Worm (Caenorhabditis elegans) whole organism, mixed stage, embryonic: ENCODE measurements around the gene clec-57.

Experiments
- ces-1 ChIP-seq: fragments of 150-350 bp; optimal IDR thresholded peaks from 2 replicates; lab custom pipeline; 2014; ENCODE audit warnings: missing biosample characterization, missing genetic modification reagents, missing genetic modification characterization
- lin-13 ChIP-seq: fragments of 150-350 bp; optimal IDR thresholded peaks from 2 replicates; lab custom pipeline; 2014; ENCODE audit warnings: missing biosample characterization, missing genetic modification characterization
- mls-2 ChIP-seq: sonication (generic microtip); optimal IDR thresholded peaks from 2 replicates; lab custom pipeline; 2016; ENCODE audit warnings: mild to moderate bottlenecking, missing genetic modification characterization, moderate library complexity, missing compliant biosample characterization
- nhr-237 ChIP-seq: fragments of 150-350 bp; optimal IDR thresholded peaks from 2 replicates; lab custom pipeline; 2014; ENCODE audit warnings: missing biosample characterization, missing genetic modification characterization
- pha-4 ChIP-seq: fragments of 150-350 bp; optimal IDR thresholded peaks from 2 replicates; lab custom pipeline; 2018; ENCODE audit warnings: missing biosample characterization, missing genetic modification reagents, missing genetic modification characterization
- snpc-4 ChIP-seq: fragments of 150-350 bp; optimal IDR thresholded peaks from 2 replicates; lab custom pipeline; 2014; ENCODE audit warnings: missing biosample characterization, missing genetic modification characterization

DNA sequence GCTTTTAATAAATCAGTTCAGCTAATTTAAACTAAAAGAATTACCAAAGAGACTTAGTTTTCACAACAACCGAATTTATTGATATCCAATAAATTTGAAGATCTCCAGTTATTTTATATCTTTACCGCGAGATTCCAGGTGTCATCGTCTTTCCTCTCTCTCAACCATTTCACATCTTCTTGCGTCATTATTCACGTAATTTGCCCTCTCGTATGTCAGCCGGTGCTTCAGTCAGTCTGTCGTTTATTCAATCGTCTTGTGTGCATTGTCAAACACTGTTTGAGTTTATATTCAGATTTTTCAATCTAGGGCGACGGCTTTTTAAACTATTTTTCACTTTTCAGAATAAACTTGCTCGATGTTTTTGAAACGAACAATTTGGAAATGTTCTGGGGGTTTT is 31.7 kb upstream of the clec-57 start:
- TF ChIP-seq mls-2 (tag; lab: Kevin White, UChicago) (no peak), lin-13 (no peak), ces-1 (GFP tag; lab: Kevin White, UChicago) (no peak), nhr-237 (tag; lab: Kevin White, UChicago) (no peak), snpc-4 (tag; lab: Kevin White, UChicago) (no peak), pha-4 (tag; lab: Kevin White, UChicago) (no peak)
